In the genomic region with DNA sequence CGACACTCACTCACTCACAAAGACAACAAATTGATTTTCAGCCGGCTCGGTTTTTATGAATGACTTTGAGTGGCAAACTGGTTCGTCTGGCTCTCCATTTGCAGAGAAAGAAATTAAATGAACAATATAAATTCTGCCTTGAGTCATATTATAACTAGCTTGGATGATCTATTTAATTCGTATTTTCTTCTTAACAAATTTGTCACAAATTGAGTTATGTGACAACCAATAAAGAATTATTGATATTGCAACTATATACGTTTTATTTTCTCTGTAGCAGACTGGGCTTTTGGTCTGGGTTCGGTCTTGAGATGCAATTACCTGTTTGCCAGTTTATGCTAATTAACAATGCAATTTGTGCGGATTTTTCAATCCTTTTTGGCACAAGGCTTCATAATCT, we compare ENCODE assay signal across 4 fruit fly cellular contexts.
TF ChIP-seq lines count a peak whose summit lies in the region.

No protein-coding gene starts in this region.

- TF ChIP-seq CTCF in whole organism, embryonic (GFP tag; optimal IDR thresholded peaks at IDR 0.05; lab: Kevin White, UChicago): no peak

TF ChIP-seq in whole organism, embryonic, 481 proteins besides CTCF, POLR2A, EP300 and RAD21 (continues in another document):
- TF ChIP-seq CG11504 (tag; optimal IDR thresholded peaks at IDR 0.05; lab: Kevin White, UChicago): peak; percentile 35
- TF ChIP-seq bsh (GFP tag; optimal IDR thresholded peaks at IDR 0.05; lab: Kevin White, UChicago): peak; percentile 36 to 45
- peak; percentile 36; the same call in 1 of the 3 replicates for TF ChIP-seq row (GFP tag; IDR thresholded peaks at IDR 0.05; lab: Robert Waterston, UW)
- no peak for TF ChIP-seq CG14050 (GFP tag; IDR thresholded peaks at IDR 0.05; lab: Robert Waterston, UW)
- peak; percentile 25 for TF ChIP-seq CG10979 (tag; optimal IDR thresholded peaks at IDR 0.05; lab: Kevin White, UChicago)
- no peak for TF ChIP-seq Awh (GFP tag; IDR thresholded peaks at IDR 0.05; lab: Robert Waterston, UW)
- TF ChIP-seq z (GFP tag; IDR thresholded peaks at IDR 0.05; lab: Robert Waterston, UW): 0 out of 3 replicates have a peak, but pooled peaks have one; percentile 30
- TF ChIP-seq Ets65A (GFP tag; lab: Kevin White, UChicago): peak; percentile 68
- no peak for TF ChIP-seq pum (GFP tag; optimal IDR thresholded peaks at IDR 0.05; lab: Kevin White, UChicago)
- TF ChIP-seq CG12391 (tag; optimal IDR thresholded peaks at IDR 0.05; lab: Kevin White, UChicago): peak; percentile 9
- TF ChIP-seq unpg (GFP tag; optimal IDR thresholded peaks at IDR 0.05; lab: Kevin White, UChicago): peak; percentile 48
- peak; percentile 13 for TF ChIP-seq ATbp (GFP tag; optimal IDR thresholded peaks at IDR 0.05; lab: Kevin White, UChicago)
- peak; percentile 53; the same call in 1 of the 2 replicates for TF ChIP-seq Xrp1 (GFP tag; IDR thresholded peaks at IDR 0.05; lab: Robert Waterston, UW)
- no peak for TF ChIP-seq CG12769 (tag; optimal IDR thresholded peaks at IDR 0.05; lab: Kevin White, UChicago)
- TF ChIP-seq gem (tag; optimal IDR thresholded peaks at IDR 0.05; lab: Kevin White, UChicago): peak; percentile 65
- TF ChIP-seq nom (GFP tag; optimal IDR thresholded peaks at IDR 0.05; lab: Kevin White, UChicago): peak; percentile 26
- TF ChIP-seq CG32772 (GFP tag; IDR thresholded peaks at IDR 0.05; lab: Robert Waterston, UW): peak; percentile 39; the same call in 1 of the 2 replicates
- peak; percentile 15 for TF ChIP-seq CG30403 (GFP tag; optimal IDR thresholded peaks at IDR 0.05; lab: Kevin White, UChicago)
- TF ChIP-seq ci (GFP tag; IDR thresholded peaks at IDR 0.05; lab: Robert Waterston, UW): no peak
- peak; percentile 49 for TF ChIP-seq CG8388 (GFP tag; optimal IDR thresholded peaks at IDR 0.05; lab: Kevin White, UChicago)
- no peak for TF ChIP-seq CG12942 (GFP tag; optimal IDR thresholded peaks at IDR 0.05; lab: Kevin White, UChicago)

TF ChIP-seq in whole organism, prepupa, 60 proteins besides CTCF, POLR2A, EP300 and RAD21 (continues in another document):
- peak; percentile 80 for TF ChIP-seq CG11294 (GFP tag; IDR thresholded peaks at IDR 0.05; lab: Robert Waterston, UW)
- peak; percentile 95 for TF ChIP-seq CG8119 (GFP tag; IDR thresholded peaks at IDR 0.05; lab: Robert Waterston, UW)
- peak; percentile 91 for TF ChIP-seq Hr4 (GFP tag; optimal IDR thresholded peaks at IDR 0.05; lab: Kevin White, UChicago)
- peak; percentile 88 for TF ChIP-seq net (GFP tag; optimal IDR thresholded peaks at IDR 0.05; lab: Kevin White, UChicago)
- peak; percentile 55 for TF ChIP-seq CG16779 (tag; optimal IDR thresholded peaks at IDR 0.05; lab: Kevin White, UChicago)
- no peak for TF ChIP-seq Hr38 (GFP tag; optimal IDR thresholded peaks at IDR 0.05; lab: Kevin White, UChicago)
- peak; percentile 80 for TF ChIP-seq acj6 (GFP tag; optimal IDR thresholded peaks at IDR 0.05; lab: Kevin White, UChicago)
- TF ChIP-seq CG6854 (GFP tag; optimal IDR thresholded peaks at IDR 0.05; lab: Kevin White, UChicago): no peak
- peak; percentile 59 for TF ChIP-seq CG31627 (GFP tag; optimal IDR thresholded peaks at IDR 0.05; lab: Kevin White, UChicago)
- peak; percentile 30 to 64 for TF ChIP-seq ss (GFP tag; optimal IDR thresholded peaks at IDR 0.05; lab: Kevin White, UChicago)
- TF ChIP-seq CG6276 (GFP tag; optimal IDR thresholded peaks at IDR 0.05; lab: Kevin White, UChicago): peak; percentile 82
- no peak for TF ChIP-seq fd85E (GFP tag; optimal IDR thresholded peaks at IDR 0.05; lab: Kevin White, UChicago)
- peak; percentile 56 for TF ChIP-seq spab (GFP tag; optimal IDR thresholded peaks at IDR 0.05; lab: Kevin White, UChicago)
- TF ChIP-seq vri (GFP tag; optimal IDR thresholded peaks at IDR 0.05; lab: Kevin White, UChicago): peak; percentile 12
- peak; percentile 50 to 65 for TF ChIP-seq salr (GFP tag; optimal IDR thresholded peaks at IDR 0.05; lab: Kevin White, UChicago)
- peak; percentile 67 for TF ChIP-seq CG34406 (GFP tag; optimal IDR thresholded peaks at IDR 0.05; lab: Kevin White, UChicago)
- peak; percentile 76 for TF ChIP-seq CG7368 (GFP tag; optimal IDR thresholded peaks at IDR 0.05; lab: Kevin White, UChicago)
- peak; percentile 41 for TF ChIP-seq Sox15 (GFP tag; optimal IDR thresholded peaks at IDR 0.05; lab: Kevin White, UChicago)
- peak; percentile 63 for TF ChIP-seq CG4318 (GFP tag; optimal IDR thresholded peaks at IDR 0.05; lab: Kevin White, UChicago)
- TF ChIP-seq CG6163 (GFP tag; IDR thresholded peaks at IDR 0.05; lab: Robert Waterston, UW): peak; percentile 91
- TF ChIP-seq pdm3 (GFP tag; optimal IDR thresholded peaks at IDR 0.05; lab: Kevin White, UChicago): peak; percentile 87
- TF ChIP-seq CG9139 (GFP tag; optimal IDR thresholded peaks at IDR 0.05; lab: Kevin White, UChicago): peak; percentile 12

TF ChIP-seq in whole organism, pupa, 21 proteins besides CTCF, POLR2A, EP300 and RAD21:
- TF ChIP-seq CG8301 (tag; optimal IDR thresholded peaks at IDR 0.05; lab: Kevin White, UChicago) (peak; percentile 85), Pif1A (GFP tag; optimal IDR thresholded peaks at IDR 0.05; lab: Kevin White, UChicago) (peak; percentile 86), EcR (GFP tag; optimal IDR thresholded peaks at IDR 0.05; lab: Kevin White, UChicago) (no peak), CG32121 (GFP tag; IDR thresholded peaks at IDR 0.05; lab: Robert Waterston, UW) (peak; percentile 92), CG4496 (GFP tag; IDR thresholded peaks at IDR 0.05; lab: Robert Waterston, UW) (peak; percentile 95), Pif1B (GFP tag; optimal IDR thresholded peaks at IDR 0.05; lab: Kevin White, UChicago) (peak; percentile 83), D1 (tag; optimal IDR thresholded peaks at IDR 0.05; lab: Kevin White, UChicago) (peak; percentile 63), Snoo (tag; optimal IDR thresholded peaks at IDR 0.05; lab: Kevin White, UChicago) (peak; percentile 53), CG12605 (GFP tag; IDR thresholded peaks at IDR 0.05; lab: Robert Waterston, UW) (peak; percentile 91), rn (GFP tag; IDR thresholded peaks at IDR 0.05; lab: Robert Waterston, UW) (peak; percentile 71), CG8159 (tag; optimal IDR thresholded peaks at IDR 0.05; lab: Kevin White, UChicago) (peak; percentile 77), CG14655 (GFP tag; optimal IDR thresholded peaks at IDR 0.05; lab: Kevin White, UChicago) (peak; percentile 83), gl (tag; optimal IDR thresholded peaks at IDR 0.05; lab: Kevin White, UChicago) (peak; percentile 44), CG10348 (GFP tag; IDR thresholded peaks at IDR 0.05; lab: Robert Waterston, UW) (0 out of 2 replicates have a peak, but pooled peaks have one; percentile 34), Ets98B (GFP tag; IDR thresholded peaks at IDR 0.05; lab: Robert Waterston, UW) (peak; percentile 91), CG15710 (tag; optimal IDR thresholded peaks at IDR 0.05; lab: Kevin White, UChicago) (peak; percentile 81), fd96Ca (GFP tag; IDR thresholded peaks at IDR 0.05; lab: Robert Waterston, UW) (0 out of 3 replicates have a peak, but pooled peaks have one; percentile 48), CG17806 (tag; optimal IDR thresholded peaks at IDR 0.05; lab: Kevin White, UChicago) (peak; percentile 81), CG34367 (tag; optimal IDR thresholded peaks at IDR 0.05; lab: Kevin White, UChicago) (peak; percentile 62), CG13204 (GFP tag; optimal IDR thresholded peaks at IDR 0.05; lab: Kevin White, UChicago) (no peak), CG9948 (tag; optimal IDR thresholded peaks at IDR 0.05; lab: Kevin White, UChicago) (peak; percentile 69)

TF ChIP-seq in whole organism, wandering third instar larva, 38 proteins besides CTCF, POLR2A, EP300 and RAD21 (continues in another document):
- TF ChIP-seq fru (GFP tag; optimal IDR thresholded peaks at IDR 0.05; lab: Kevin White, UChicago): peak; percentile 70
- TF ChIP-seq Sp1 (GFP tag; optimal IDR thresholded peaks at IDR 0.05; lab: Kevin White, UChicago): peak; percentile 23
- no peak for TF ChIP-seq CrebA (GFP tag; optimal IDR thresholded peaks at IDR 0.05; lab: Kevin White, UChicago; ENCODE audit: borderline replicate concordance)
- no peak for TF ChIP-seq Dif (GFP tag; optimal IDR thresholded peaks at IDR 0.05; lab: Kevin White, UChicago; ENCODE audit: partially characterized antibody)
- no peak for TF ChIP-seq CG32264 (GFP tag; optimal IDR thresholded peaks at IDR 0.05; lab: Kevin White, UChicago)
- no peak for TF ChIP-seq tai (GFP tag; optimal IDR thresholded peaks at IDR 0.05; lab: Kevin White, UChicago)
- TF ChIP-seq sv (GFP tag; optimal IDR thresholded peaks at IDR 0.05; lab: Kevin White, UChicago): no peak
- TF ChIP-seq rgr (GFP tag; optimal IDR thresholded peaks at IDR 0.05; lab: Kevin White, UChicago): peak; percentile 44
- TF ChIP-seq N (GFP tag; optimal IDR thresholded peaks at IDR 0.05; lab: Kevin White, UChicago): no peak
- no peak for TF ChIP-seq dsf (GFP tag; optimal IDR thresholded peaks at IDR 0.05; lab: Kevin White, UChicago; ENCODE audit: borderline replicate concordance)
- TF ChIP-seq Rel (GFP tag; optimal IDR thresholded peaks at IDR 0.05; lab: Kevin White, UChicago): no peak
- no peak for TF ChIP-seq Rel (tag; optimal IDR thresholded peaks at IDR 0.05; lab: Kevin White, UChicago)
- peak; percentile 40 for TF ChIP-seq HLH106 (tag; optimal IDR thresholded peaks at IDR 0.05; lab: Kevin White, UChicago)
- TF ChIP-seq jim (GFP tag; optimal IDR thresholded peaks at IDR 0.05; lab: Kevin White, UChicago): no peak
- no peak for TF ChIP-seq CG9705 (GFP tag; optimal IDR thresholded peaks at IDR 0.05; lab: Kevin White, UChicago)
- peak in 1 of 2 experiments; percentile 75 for TF ChIP-seq foxo (GFP tag; optimal IDR thresholded peaks at IDR 0.05; lab: Kevin White, UChicago)
- no peak for TF ChIP-seq usp (GFP tag; optimal IDR thresholded peaks at IDR 0.05; lab: Kevin White, UChicago)
- TF ChIP-seq lola (GFP tag; optimal IDR thresholded peaks at IDR 0.05; lab: Kevin White, UChicago): no peak
- peak; percentile 12 for TF ChIP-seq Jra (GFP tag; optimal IDR thresholded peaks at IDR 0.05; lab: Kevin White, UChicago)
- peak; percentile 47 for TF ChIP-seq ey (GFP tag; optimal IDR thresholded peaks at IDR 0.05; lab: Kevin White, UChicago)
- TF ChIP-seq Hr83 (GFP tag; optimal IDR thresholded peaks at IDR 0.05; lab: Kevin White, UChicago; ENCODE audit: poor library complexity, severe bottlenecking): no peak
- peak; percentile 11 for TF ChIP-seq psq (GFP tag; optimal IDR thresholded peaks at IDR 0.05; lab: Kevin White, UChicago)
- peak; percentile 4 for TF ChIP-seq woc (GFP tag; optimal IDR thresholded peaks at IDR 0.05; lab: Kevin White, UChicago)
- peak; percentile 58 for TF ChIP-seq h (GFP tag; optimal IDR thresholded peaks at IDR 0.05; lab: Kevin White, UChicago)
- TF ChIP-seq pan (optimal IDR thresholded peaks at IDR 0.05; lab: Kevin White, UChicago): no peak
- TF ChIP-seq Dfd (GFP tag; optimal IDR thresholded peaks at IDR 0.05; lab: Kevin White, UChicago): no peak
- no peak for TF ChIP-seq Abd-B (GFP tag; optimal IDR thresholded peaks at IDR 0.05; lab: Kevin White, UChicago)
- TF ChIP-seq OdsH (GFP tag; optimal IDR thresholded peaks at IDR 0.05; lab: Kevin White, UChicago): peak; percentile 25
- no peak for TF ChIP-seq sage (GFP tag; optimal IDR thresholded peaks at IDR 0.05; lab: Kevin White, UChicago)
- TF ChIP-seq brk (GFP tag; optimal IDR thresholded peaks at IDR 0.05; lab: Kevin White, UChicago): no peak

Comparison
In these comparisons a context has a peak if more than half of its experiments do, and no peak if none do; other contexts are left out.
1. Of the 7 proteins assayed by ChIP-seq in both whole organism, embryonic and whole organism, prepupa: peak only in whole organism, embryonic: Blimp-1; only in whole organism, prepupa: CG16779, Gug, Hr39 and Lpt; in both: Sox102F; in neither: 1.